Fruit fly (Drosophila melanogaster): ENCODE data around the gene MED30.
A peak's percentile ranks its signal among the peaks of the same experiment; 100 is the strongest.

The MED30 gene

dm6 chr3L:634319-635015, 19.4 kb downstream of the MED30 start (continued):
- TF ChIP-seq bcd (GFP tag; optimal IDR thresholded peaks at IDR 0.05) (peak; percentile 87), Hey (tag; optimal IDR thresholded peaks at IDR 0.05) (peak; percentile 59), CG4404 (GFP tag; IDR thresholded peaks at IDR 0.05) (peak; percentile 92), sug (tag; optimal IDR thresholded peaks at IDR 0.05) (no peak), Rfx (GFP tag; IDR thresholded peaks at IDR 0.05) (peak; percentile 65), Dad (GFP tag; optimal IDR thresholded peaks at IDR 0.05) (peak; percentile 84), CG17361 (GFP tag; IDR thresholded peaks at IDR 0.05) (peak; percentile 92), cato (GFP tag; optimal IDR thresholded peaks at IDR 0.05; ENCODE audit: borderline replicate concordance) (peak; percentile 90), Sox102F (GFP tag; optimal IDR thresholded peaks at IDR 0.05) (peak; percentile 95), maf-S (GFP tag; optimal IDR thresholded peaks at IDR 0.05) (peak; percentile 77), CG34224 (GFP tag; IDR thresholded peaks at IDR 0.05; ENCODE audit: partially characterized antibody) (no peak), Asciz (GFP tag; optimal IDR thresholded peaks at IDR 0.05) (peak; percentile 92), ftz-f1 (GFP tag; optimal IDR thresholded peaks at IDR 0.05) (no peak), CG10209 (GFP tag; optimal IDR thresholded peaks at IDR 0.05) (peak; percentile 93), kni (GFP tag; optimal IDR thresholded peaks at IDR 0.05) (peak; percentile 72), BEAF-32 (GFP tag; optimal IDR thresholded peaks at IDR 0.05) (no peak), Fer2 (tag; optimal IDR thresholded peaks at IDR 0.05) (peak; percentile 50), CG7987 (GFP tag; optimal IDR thresholded peaks at IDR 0.05) (peak; percentile 40), exex (tag; optimal IDR thresholded peaks at IDR 0.05) (no peak), dan (GFP tag; IDR thresholded peaks at IDR 0.05) (peak; percentile 87), CG8478 (optimal IDR thresholded peaks at IDR 0.05) (no peak), sqz (GFP tag; optimal IDR thresholded peaks at IDR 0.05) (peak; percentile 92), row (GFP tag; IDR thresholded peaks at IDR 0.05) (peak; percentile 92), fd96Cb (tag; optimal IDR thresholded peaks at IDR 0.05) (peak; percentile 94), Trl (optimal IDR thresholded peaks at IDR 0.05) (no peak), Trl (GFP tag; optimal IDR thresholded peaks at IDR 0.05) (peak; percentile 94), Lhr (GFP tag; optimal IDR thresholded peaks at IDR 0.05) (peak; percentile 88), en (GFP tag; optimal IDR thresholded peaks at IDR 0.05) (peak; percentile 88), Vsx1 (GFP tag; optimal IDR thresholded peaks at IDR 0.05) (peak; percentile 80), CG17186 (GFP tag; optimal IDR thresholded peaks at IDR 0.05) (peak; percentile 70), Sry-δ (GFP tag; optimal IDR thresholded peaks at IDR 0.05) (peak; percentile 59), lab (GFP tag; optimal IDR thresholded peaks at IDR 0.05) (peak; percentile 88), yki (optimal IDR thresholded peaks at IDR 0.05) (no peak), unpg (GFP tag; optimal IDR thresholded peaks at IDR 0.05) (peak; percentile 94), CG12769 (tag; optimal IDR thresholded peaks at IDR 0.05) (peak; percentile 47), CG10959 (GFP tag; IDR thresholded peaks at IDR 0.05) (peak; percentile 96), tup (GFP tag; optimal IDR thresholded peaks at IDR 0.05) (peak; percentile 73), CG5180 (GFP tag; optimal IDR thresholded peaks at IDR 0.05) (peak; percentile 63), CG6689 (GFP tag; IDR thresholded peaks at IDR 0.05) (peak; percentile 90), CG11398 (GFP tag; optimal IDR thresholded peaks at IDR 0.05) (peak; percentile 89), danr (GFP tag; IDR thresholded peaks at IDR 0.05) (peak; percentile 82), fd102C (GFP tag; optimal IDR thresholded peaks at IDR 0.05) (peak; percentile 90), CG31441 (GFP tag; IDR thresholded peaks at IDR 0.05) (peak; percentile 90), usp (GFP tag; optimal IDR thresholded peaks at IDR 0.05) (no peak), Hr51 (GFP tag; optimal IDR thresholded peaks at IDR 0.05) (peak; percentile 79 to 91), CG3281 (GFP tag; optimal IDR thresholded peaks at IDR 0.05) (peak; percentile 75), vnd (GFP tag; IDR thresholded peaks at IDR 0.05; ENCODE audit: partially characterized antibody) (no peak), trem (tag; optimal IDR thresholded peaks at IDR 0.05) (peak; percentile 96), Kr (GFP tag; optimal IDR thresholded peaks at IDR 0.05) (no peak), fd64A (GFP tag; optimal IDR thresholded peaks at IDR 0.05) (peak; percentile 88)

All from whole organism, embryonic.